Fruit fly (Drosophila melanogaster) whole organism, embryonic: Measurements from ENCODE around the gene HDAC6.
A peak's percentile ranks its signal among the peaks of the same experiment; 100 is the strongest.

Experiments
- CG13287 ChIP-seq: fragments of 200-800 bp; sonication (Bioruptor generic); IDR thresholded peaks from 2 replicates; pipeline ENCODE4 v1.3.6; 2022; ENCODE audit warnings: missing biosample characterization, missing genetic modification characterization; ENCODE audit not compliant: partially characterized antibody
- CG15514 ChIP-seq: fragments of 200-800 bp; sonication (Bioruptor generic); optimal IDR thresholded peaks from 3 replicates; lab custom pipeline; 2017; ENCODE audit warnings: missing biosample characterization, missing genetic modification characterization, mild to moderate bottlenecking, moderate library complexity, missing genetic modification reagents
- CG1603 ChIP-seq: fragments of 200-800 bp; sonication (Bioruptor generic); optimal IDR thresholded peaks from 2 replicates; lab custom pipeline; 2019; ENCODE audit warnings: missing biosample characterization, mild to moderate bottlenecking, missing genetic modification characterization, moderate library complexity
- CG16815 ChIP-seq: fragments of 200-800 bp; sonication (Bioruptor generic); optimal IDR thresholded peaks from 3 replicates; lab custom pipeline; 2017; ENCODE audit warnings: missing biosample characterization, mild to moderate bottlenecking, missing genetic modification characterization
- CG2875 ChIP-seq: fragments of 200-800 bp; sonication (Bioruptor generic); optimal IDR thresholded peaks from 2 replicates; lab custom pipeline; 2017; ENCODE audit warnings: missing biosample characterization, mild to moderate bottlenecking, missing genetic modification characterization, missing genetic modification reagents
- CG6272 ChIP-seq: fragments of 200-800 bp; sonication (Bioruptor generic); IDR thresholded peaks from 2 replicates; pipeline ENCODE4 v1.3.6; 2022; ENCODE audit warnings: missing biosample characterization, missing genetic modification characterization
- Ets97D ChIP-seq: fragments of 200-800 bp; sonication (Bioruptor generic); optimal IDR thresholded peaks from 3 replicates; lab custom pipeline; 2016; ENCODE audit warnings: missing biosample characterization, missing genetic modification characterization
- Sox100B ChIP-seq: fragments of 200-800 bp; sonication (Bioruptor generic); optimal IDR thresholded peaks from 3 replicates; lab custom pipeline; 2018; ENCODE audit warnings: missing biosample characterization, mild to moderate bottlenecking, missing genetic modification characterization
- ash1 ChIP-seq: fragments of 200-800 bp; sonication (Bioruptor generic); optimal IDR thresholded peaks from 2 replicates; lab custom pipeline; 2018; ENCODE audit warnings: missing biosample characterization, mild to moderate bottlenecking, missing genetic modification characterization
- insv ChIP-seq, 2 experiments: fragments of 200-800 bp; sonication (Bioruptor generic); optimal IDR thresholded peaks; 3 replicates each; lab custom pipeline; 2016 to 2018; ENCODE audit warnings: missing biosample characterization in 2 of 2, missing genetic modification characterization in 2 of 2
- jigr1 ChIP-seq: fragments of 200-800 bp; sonication (Bioruptor generic); IDR thresholded peaks from 3 replicates; pipeline ENCODE4 v1.3.6; 2022; ENCODE audit warnings: missing biosample characterization, missing genetic modification characterization
- pum ChIP-seq: fragments of 200-800 bp; sonication (Bioruptor generic); optimal IDR thresholded peaks from 2 replicates; lab custom pipeline; 2016; ENCODE audit warnings: missing biosample characterization, missing genetic modification characterization

DNA sequence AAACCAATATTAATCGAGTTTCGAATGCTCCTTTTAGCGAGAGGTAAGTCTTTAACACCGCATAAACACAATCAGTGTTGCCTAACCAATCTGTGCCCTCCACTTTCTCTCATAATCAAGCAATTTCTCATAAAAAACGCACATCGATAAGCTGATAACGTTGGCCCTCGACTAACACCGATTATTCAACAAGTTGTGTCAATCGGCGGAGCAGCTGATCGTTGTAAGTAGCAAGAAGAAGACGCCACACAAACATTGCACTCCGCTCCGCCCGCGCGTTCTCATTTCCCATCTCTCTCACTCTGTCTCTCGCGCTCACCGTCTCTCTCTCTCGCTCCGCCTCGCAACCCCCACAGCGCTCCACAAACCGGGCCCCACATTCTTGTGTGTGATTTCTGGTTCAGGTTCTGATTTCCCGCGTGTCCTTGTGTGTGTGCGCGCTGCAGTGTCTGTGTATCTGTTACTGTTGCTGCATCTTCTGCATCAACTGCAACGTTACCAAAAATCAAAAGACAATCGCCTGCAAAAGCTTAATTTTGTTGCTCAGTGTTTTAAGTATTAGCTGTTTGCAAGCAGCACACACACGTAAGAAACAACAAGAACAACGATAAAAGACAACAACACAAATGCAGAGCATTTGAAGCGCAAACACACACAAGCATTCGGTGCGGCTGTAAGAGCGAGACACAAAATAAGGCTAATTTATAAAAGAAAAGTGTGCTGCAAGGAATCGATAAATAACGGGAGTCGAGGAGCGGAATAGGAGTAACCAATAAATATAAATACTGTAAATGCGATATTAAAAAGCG, at the start of gene HDAC6, which contains the start of gene CG9114:
- TF ChIP-seq Ets97D (GFP tag; lab: Kevin White, UChicago) (peak; percentile 6), Sox100B (no peak), ash1 (no peak), jigr1 (GFP tag; lab: Robert Waterston, UW) (no peak), CG15514 (GFP tag; lab: Kevin White, UChicago) (peak; percentile 76), insv (GFP tag; optimal IDR thresholded peaks at IDR 0.05; lab: Kevin White, UChicago) (no peak), pum (GFP tag; lab: Kevin White, UChicago) (no peak), CG6272 (GFP tag; lab: Robert Waterston, UW) (no peak), CG13287 (peak; percentile 91), CG2875 (GFP tag; lab: Kevin White, UChicago) (no peak), CG1603 (tag; lab: Kevin White, UChicago) (no peak), CG16815 (GFP tag; lab: Kevin White, UChicago) (no peak)
